Worm (Caenorhabditis elegans) whole organism, midembryonic: ENCODE measurements around the gene arle-14.

ENCODE experiments used
- T22C8.4 ChIP-seq: fragments of 200-800 bp; sonication (Bioruptor generic); IDR thresholded peaks from 2 replicates; pipeline ENCODE4 v1.3.6; 2022; ENCODE audit warnings: missing genetic modification characterization, missing compliant biosample characterization
- cog-1 ChIP-seq: sonication (generic microtip); optimal IDR thresholded peaks from 2 replicates; lab custom pipeline; 2016; ENCODE audit warnings: missing genetic modification characterization, missing compliant biosample characterization
- flt-1 ChIP-seq: fragments of 200-800 bp; sonication (Bioruptor generic); IDR thresholded peaks from 2 replicates; pipeline ENCODE4 v1.3.6; 2022; ENCODE audit warnings: missing genetic modification characterization, missing compliant biosample characterization
- klf-2 ChIP-seq: fragments of 200-800 bp; sonication (Bioruptor generic); conservative IDR thresholded peaks from 2 replicates; pipeline ENCODE4 v1.3.6; 2022; ENCODE audit warnings: missing genetic modification reagents, missing genetic modification characterization, missing compliant biosample characterization
- med-1 ChIP-seq: sonication (generic microtip); optimal IDR thresholded peaks from 2 replicates; lab custom pipeline; 2017; ENCODE audit warnings: missing genetic modification characterization, mild to moderate bottlenecking, missing compliant biosample characterization, antibody characterized with exemption, missing genetic modification reagents; ENCODE audit not compliant: insufficient read depth
- ref-1 ChIP-seq: fragments of 200-800 bp; sonication (Bioruptor generic); conservative IDR thresholded peaks from 2 replicates; pipeline ENCODE4 v1.3.6; 2022; ENCODE audit warnings: missing genetic modification reagents, missing genetic modification characterization, missing compliant biosample characterization
- tab-1 ChIP-seq: fragments of 200-800 bp; sonication (Bioruptor generic); IDR thresholded peaks from 2 replicates; pipeline ENCODE4 v1.3.6; 2022; ENCODE audit warnings: missing genetic modification characterization, missing compliant biosample characterization
- ztf-23 ChIP-seq: fragments of 200-800 bp; sonication (Bioruptor generic); IDR thresholded peaks from 2 replicates; pipeline ENCODE4 v1.3.6; 2022; ENCODE audit warnings: missing genetic modification reagents, missing genetic modification characterization, missing compliant biosample characterization
- ztf-29 ChIP-seq: fragments of 200-800 bp; sonication (Bioruptor generic); IDR thresholded peaks from 2 replicates; pipeline ENCODE4 v1.3.6; 2022; ENCODE audit warnings: missing genetic modification reagents, missing genetic modification characterization, missing compliant biosample characterization

arle-14 gene

DNA sequence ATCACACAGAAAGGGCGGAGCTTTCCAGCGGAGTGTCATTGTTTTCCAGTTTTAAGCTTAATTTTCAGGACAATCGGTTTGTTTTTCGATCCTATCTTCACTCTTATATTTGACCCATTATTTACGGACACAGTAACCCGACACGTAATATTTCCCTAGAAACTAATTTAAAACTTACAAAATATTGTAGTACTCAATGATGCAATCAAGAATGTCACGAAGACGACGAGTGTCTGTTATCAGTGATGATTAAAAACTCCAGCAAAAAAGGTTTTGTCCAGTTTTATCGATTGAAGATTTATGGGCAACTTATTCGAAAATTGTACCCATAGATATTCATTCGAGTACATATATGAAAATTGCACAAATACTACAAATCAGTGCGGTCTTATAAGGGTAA is 40.2 kb downstream of the arle-14 start, which contains the start of gene B0244.17:
TSS of gene B0244.17 (plus strand) at position 301 of the 400 bp plus-strand sequence.
- no peak for TF ChIP-seq ztf-23 (GFP tag; lab: Robert Waterston, UW)
- no peak for TF ChIP-seq flt-1 (GFP tag; lab: Robert Waterston, UW)
- no peak for TF ChIP-seq med-1
- TF ChIP-seq klf-2 (GFP tag; lab: Robert Waterston, UW) = no peak
- TF ChIP-seq tab-1 (GFP tag; lab: Robert Waterston, UW) = no peak
- no peak for TF ChIP-seq ref-1 (GFP tag; lab: Robert Waterston, UW)
- no peak for TF ChIP-seq T22C8.4
- no peak for TF ChIP-seq ztf-29
- no peak for TF ChIP-seq cog-1 (tag; lab: Kevin White, UChicago)

DNA sequence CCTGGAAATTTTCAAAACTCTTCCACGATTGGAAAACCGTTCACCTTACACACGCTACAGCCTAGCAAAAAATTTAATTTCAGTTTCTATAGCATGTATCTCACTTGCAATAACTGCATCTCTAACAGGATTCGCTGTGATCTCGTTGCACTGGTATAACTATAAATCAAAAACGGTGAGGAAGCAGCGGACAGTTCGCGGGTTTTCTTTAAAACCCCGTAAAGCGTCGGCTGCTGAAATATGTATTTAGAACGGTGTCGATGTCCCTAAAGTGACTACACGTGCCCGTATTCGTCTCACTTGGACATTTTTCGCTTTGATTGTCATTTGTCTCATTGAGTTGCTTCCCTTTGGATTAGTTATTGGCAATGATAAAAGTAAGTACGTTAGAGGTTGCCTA is 41.6 kb downstream of the arle-14 start:
- no peak for TF ChIP-seq klf-2 (GFP tag; lab: Robert Waterston, UW)
- TF ChIP-seq flt-1 (GFP tag; lab: Robert Waterston, UW) = no peak
- TF ChIP-seq ztf-29 = no peak

DNA sequence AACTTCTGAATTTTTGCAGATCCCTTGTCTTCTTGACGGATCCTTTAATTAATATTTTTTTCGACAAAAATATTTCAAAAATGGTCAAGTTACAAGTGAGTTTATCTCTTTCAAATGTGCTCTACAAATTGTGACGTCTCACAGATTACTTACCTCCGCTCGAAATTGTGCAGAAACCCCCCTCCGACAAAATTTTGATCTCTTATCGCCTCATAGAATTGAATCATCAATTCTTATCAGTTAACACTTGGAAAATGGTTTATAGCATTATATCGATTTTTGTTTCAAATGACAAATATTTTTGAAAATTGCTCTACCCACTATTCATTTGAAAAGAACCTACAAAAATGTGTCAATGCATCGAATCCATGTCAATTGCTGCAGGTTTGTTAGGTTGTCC is 42.2 kb downstream of the arle-14 start, which contains the start of gene B0244.10:
TSS of gene B0244.10 (plus strand) at position 254 of the 400 bp plus-strand sequence.
- TF ChIP-seq med-1 (no peak), klf-2 (GFP tag; lab: Robert Waterston, UW) (no peak), tab-1 (GFP tag; lab: Robert Waterston, UW) (no peak), ztf-23 (GFP tag; lab: Robert Waterston, UW) (no peak), ref-1 (GFP tag; lab: Robert Waterston, UW) (no peak), T22C8.4 (no peak), cog-1 (tag; lab: Kevin White, UChicago) (no peak), flt-1 (GFP tag; lab: Robert Waterston, UW) (no peak), ztf-29 (no peak)

- TF ChIP-seq tab-1 (GFP tag; lab: Robert Waterston, UW) = no peak
- no peak for TF ChIP-seq ztf-23 (GFP tag; lab: Robert Waterston, UW)
- no peak for TF ChIP-seq med-1
- TF ChIP-seq ztf-29 = no peak
- no peak for TF ChIP-seq ref-1 (GFP tag; lab: Robert Waterston, UW)
- no peak for TF ChIP-seq T22C8.4
- no peak for TF ChIP-seq cog-1 (tag; lab: Kevin White, UChicago)
- TF ChIP-seq flt-1 (GFP tag; lab: Robert Waterston, UW) = no peak
- TF ChIP-seq klf-2 (GFP tag; lab: Robert Waterston, UW) = no peak
Measured at ce11 chrIII:5737708-5738107, 45.0 kb downstream of the arle-14 start, which contains the start of gene B0244.6. B0244.6 (plus strand) TSS chrIII:5738008.

DNA sequence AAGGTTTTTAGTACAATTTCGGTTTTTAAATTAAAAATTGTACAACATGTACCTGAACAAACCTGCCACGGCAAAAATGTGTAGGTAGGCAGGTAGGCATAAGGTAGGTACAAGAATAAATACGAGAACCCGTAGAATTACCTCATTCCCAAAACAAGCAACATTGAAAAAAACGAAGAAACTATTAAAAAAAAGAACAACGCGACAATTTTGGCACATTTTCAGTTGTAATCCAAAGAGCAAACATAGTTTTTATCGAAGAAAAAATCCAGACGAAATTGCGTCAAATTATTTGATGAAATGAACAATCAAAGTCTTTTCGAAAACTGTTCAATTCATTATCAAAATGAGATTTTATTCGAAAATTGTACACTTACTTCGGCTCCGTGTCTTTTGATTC is 48.0 kb downstream of the arle-14 start, which contains the start of gene B0244.16:
TSS of gene B0244.16 (plus strand) at position 301 of the 400 bp plus-strand sequence.
- TF ChIP-seq ref-1 (GFP tag; lab: Robert Waterston, UW) (no peak), klf-2 (GFP tag; lab: Robert Waterston, UW) (no peak), tab-1 (GFP tag; lab: Robert Waterston, UW) (no peak), ztf-29 (no peak), ztf-23 (GFP tag; lab: Robert Waterston, UW) (no peak)

ce11 chrIII:5743084-5743483 is 50.4 kb downstream of the arle-14 start, which contains the start of gene B0244.15:
B0244.15 (plus strand) TSS chrIII:5743384.
- no peak for TF ChIP-seq ztf-29
- no peak for TF ChIP-seq tab-1 (GFP tag; lab: Robert Waterston, UW)
- TF ChIP-seq cog-1 (tag; lab: Kevin White, UChicago) = no peak
- no peak for TF ChIP-seq ref-1 (GFP tag; lab: Robert Waterston, UW)
- TF ChIP-seq klf-2 (GFP tag; lab: Robert Waterston, UW) = no peak
- TF ChIP-seq T22C8.4 = no peak
- no peak for TF ChIP-seq flt-1 (GFP tag; lab: Robert Waterston, UW)
- no peak for TF ChIP-seq med-1
- no peak for TF ChIP-seq ztf-23 (GFP tag; lab: Robert Waterston, UW)
